Worm (Caenorhabditis elegans): ENCODE measurements around the gene fbxa-181.

- TF ChIP-seq ztf-11 (tag; optimal IDR thresholded peaks at IDR 0.05): no peak
- peak; percentile 32 for TF ChIP-seq pqm-1 (tag; optimal IDR thresholded peaks at IDR 0.05)
- TF ChIP-seq ceh-90 (tag; optimal IDR thresholded peaks at IDR 0.05): no peak
- no peak for TF ChIP-seq lin-39 (tag; optimal IDR thresholded peaks at IDR 0.05)
- no peak for TF ChIP-seq sox-4 (tag; optimal IDR thresholded peaks at IDR 0.05)
- no peak for TF ChIP-seq mep-1 (tag; optimal IDR thresholded peaks at IDR 0.05)
- TF ChIP-seq swsn-7 (tag; optimal IDR thresholded peaks at IDR 0.05): no peak
- no peak for TF ChIP-seq tlp-1 (tag; optimal IDR thresholded peaks at IDR 0.05)
- no peak for TF ChIP-seq fkh-10 (GFP tag; optimal IDR thresholded peaks at IDR 0.05)
- TF ChIP-seq vab-15 (tag; optimal IDR thresholded peaks at IDR 0.05): no peak
- TF ChIP-seq zag-1 (tag; optimal IDR thresholded peaks at IDR 0.05): no peak
- no peak for TF ChIP-seq nhr-237 (tag; optimal IDR thresholded peaks at IDR 0.05)
Observed at ce11 chrV:13716531-13716930, 9.1 kb upstream of the fbxa-181 start, which contains the start of gene T01D3.6.

Data from whole organism, L1 larva.